Worm (Caenorhabditis elegans) whole organism, early embryonic: ENCODE results near the gene srw-44.

Experiments used
- aly-1 ChIP-seq: sonication (generic microtip); optimal IDR thresholded peaks from 2 replicates; lab custom pipeline; 2016; ENCODE audit warnings: missing genetic modification characterization, missing compliant biosample characterization
- ama-1 ChIP-seq: fragments of 150-350 bp; optimal IDR thresholded peaks from 2 replicates; lab custom pipeline; 2014
- ceh-13 ChIP-seq: fragments of 200-800 bp; sonication (Bioruptor generic); optimal IDR thresholded peaks from 2 replicates; lab custom pipeline; 2018; ENCODE audit warnings: mild to moderate bottlenecking, missing genetic modification characterization, missing compliant biosample characterization
- ceh-36 ChIP-seq: sonication (generic microtip); optimal IDR thresholded peaks from 2 replicates; lab custom pipeline; 2016; ENCODE audit warnings: missing genetic modification characterization, inconsistent platforms, missing compliant biosample characterization
- flt-1 ChIP-seq: fragments of 200-800 bp; sonication (Bioruptor generic); IDR thresholded peaks from 2 replicates; pipeline ENCODE4 v1.3.6; 2022; ENCODE audit warnings: missing genetic modification characterization, missing compliant biosample characterization
- hmbx-1 ChIP-seq: sonication (generic microtip); optimal IDR thresholded peaks from 2 replicates; lab custom pipeline; 2016; ENCODE audit warnings: mild to moderate bottlenecking, missing genetic modification characterization, missing compliant biosample characterization
- sea-1 ChIP-seq: fragments of 200-800 bp; sonication (Bioruptor generic); conservative IDR thresholded peaks from 2 replicates; pipeline ENCODE4 v1.3.6; 2022; ENCODE audit warnings: missing genetic modification characterization, missing compliant biosample characterization

- no peak for TF ChIP-seq sea-1
- TF ChIP-seq ceh-13 (GFP tag; lab: Kevin White, UChicago), result no peak
- TF ChIP-seq aly-1, result no peak
- no peak for TF ChIP-seq hmbx-1
- TF ChIP-seq ama-1 (lab: Kevin White, UChicago), result no peak
- TF ChIP-seq flt-1 (GFP tag; lab: Robert Waterston, UW), result no peak
- no peak for TF ChIP-seq ceh-36 (tag; lab: Kevin White, UChicago)
These were observed 17.1 kb downstream of the srw-44 start, which contains the start of gene srw-41 for ce11 chrV:16697178-16697577.
